Fruit fly (Drosophila melanogaster) whole organism, embryonic: ENCODE results near the gene CG17450.

Experiments
- CG12942 ChIP-seq: fragments of 200-800 bp; sonication (Bioruptor generic); optimal IDR thresholded peaks from 3 replicates; lab custom pipeline; 2016; ENCODE audit warnings: missing biosample characterization, missing genetic modification characterization
- CG15514 ChIP-seq: fragments of 200-800 bp; sonication (Bioruptor generic); optimal IDR thresholded peaks from 3 replicates; lab custom pipeline; 2017; ENCODE audit warnings: missing biosample characterization, missing genetic modification characterization, mild to moderate bottlenecking, moderate library complexity, missing genetic modification reagents
- Hand ChIP-seq: fragments of 200-800 bp; sonication (Bioruptor generic); optimal IDR thresholded peaks from 2 replicates; lab custom pipeline; 2017; ENCODE audit warnings: mild to moderate bottlenecking, missing biosample characterization, missing genetic modification reagents, missing genetic modification characterization
- Optix ChIP-seq: fragments of 200-800 bp; sonication (Bioruptor generic); IDR thresholded peaks from 3 replicates; pipeline ENCODE4 v1.3.6; 2022; ENCODE audit warnings: missing biosample characterization, missing genetic modification characterization
- dati ChIP-seq: fragments of 200-800 bp; sonication (Bioruptor generic); IDR thresholded peaks from 2 replicates; pipeline ENCODE4 v1.3.6; 2022; ENCODE audit warnings: missing biosample characterization, missing genetic modification characterization
- dm ChIP-seq: fragments of 200-800 bp; sonication (Bioruptor generic); optimal IDR thresholded peaks from 3 replicates; lab custom pipeline; 2016; ENCODE audit warnings: missing biosample characterization, missing genetic modification characterization
- eve ChIP-seq, 2 experiments: fragments of >200 bp; optimal IDR thresholded peaks; 2 replicates each; lab custom pipeline; 2017; ENCODE audit warnings: missing biosample characterization in 2 of 2, missing genetic modification characterization in 2 of 2
- nerfin-1 ChIP-seq: fragments of 200-800 bp; sonication (Bioruptor generic); optimal IDR thresholded peaks from 3 replicates; lab custom pipeline; 2019; ENCODE audit warnings: missing biosample characterization, mild to moderate bottlenecking, missing genetic modification characterization, moderate library complexity
- slou ChIP-seq: fragments of 200-800 bp; sonication (Bioruptor generic); optimal IDR thresholded peaks from 3 replicates; lab custom pipeline; 2016; ENCODE audit warnings: missing biosample characterization, missing genetic modification characterization

dm6 chrX:21562844-21563243 lies 45.9 kb downstream of the CG17450 start:
- TF ChIP-seq slou (no peak), CG12942 (GFP tag; lab: Kevin White, UChicago) (no peak), CG15514 (GFP tag; lab: Kevin White, UChicago) (no peak), dati (GFP tag; lab: Robert Waterston, UW) (no peak), dm (no peak), Hand (no peak), Optix (GFP tag; lab: Robert Waterston, UW) (no peak), nerfin-1 (tag; lab: Kevin White, UChicago) (no peak), eve (GFP tag; optimal IDR thresholded peaks at IDR 0.05; lab: Kevin White, UChicago) (no peak)
